Fruit fly (Drosophila melanogaster) whole organism, embryonic: ENCODE results near the gene CG42711.

ENCODE experiments used
- Asciz ChIP-seq: fragments of 200-800 bp; sonication (Bioruptor generic); optimal IDR thresholded peaks from 2 replicates; lab custom pipeline; 2017; ENCODE audit warnings: missing biosample characterization, mild to moderate bottlenecking, missing genetic modification characterization, missing genetic modification reagents
- Atf3 ChIP-seq: fragments of 200-800 bp; sonication (Bioruptor generic); optimal IDR thresholded peaks from 3 replicates; lab custom pipeline; 2016; ENCODE audit warnings: missing biosample characterization, missing genetic modification characterization
- B-H2 ChIP-seq: fragments of 200-800 bp; sonication (Bioruptor generic); optimal IDR thresholded peaks from 2 replicates; lab custom pipeline; 2018; ENCODE audit warnings: missing biosample characterization, mild to moderate bottlenecking, missing genetic modification characterization
- CG11085 ChIP-seq: fragments of 200-800 bp; sonication (Bioruptor generic); IDR thresholded peaks from 2 replicates; pipeline ENCODE4 v1.3.6; 2022; ENCODE audit warnings: missing biosample characterization, missing genetic modification characterization
- CG12942 ChIP-seq: fragments of 200-800 bp; sonication (Bioruptor generic); optimal IDR thresholded peaks from 3 replicates; lab custom pipeline; 2016; ENCODE audit warnings: missing biosample characterization, missing genetic modification characterization
- CG17385 ChIP-seq: fragments of 200-800 bp; sonication (Bioruptor generic); optimal IDR thresholded peaks from 3 replicates; lab custom pipeline; 2018; ENCODE audit warnings: missing biosample characterization, mild to moderate bottlenecking, missing genetic modification characterization
- CG17568 ChIP-seq: fragments of 200-800 bp; sonication (Bioruptor generic); optimal IDR thresholded peaks from 2 replicates; lab custom pipeline; 2018; ENCODE audit warnings: missing biosample characterization, mild to moderate bottlenecking, missing genetic modification characterization, moderate library complexity
- CG17829 ChIP-seq: fragments of 200-800 bp; optimal IDR thresholded peaks from 2 replicates; lab custom pipeline; 2019; ENCODE audit warnings: missing biosample characterization, mild to moderate bottlenecking, missing genetic modification characterization, moderate library complexity
- CG18764 ChIP-seq: fragments of 200-800 bp; sonication (Bioruptor generic); optimal IDR thresholded peaks from 3 replicates; lab custom pipeline; 2016; ENCODE audit warnings: missing biosample characterization, missing genetic modification characterization
- CG2678 ChIP-seq: fragments of 200-800 bp; sonication (Bioruptor generic); optimal IDR thresholded peaks from 3 replicates; lab custom pipeline; 2019; ENCODE audit warnings: missing biosample characterization, mild to moderate bottlenecking, missing genetic modification characterization, moderate library complexity
- CG2875 ChIP-seq: fragments of 200-800 bp; sonication (Bioruptor generic); optimal IDR thresholded peaks from 2 replicates; lab custom pipeline; 2017; ENCODE audit warnings: missing biosample characterization, mild to moderate bottlenecking, missing genetic modification characterization, missing genetic modification reagents
- CG34224 ChIP-seq: fragments of 200-800 bp; sonication (Bioruptor generic); IDR thresholded peaks from 3 replicates; pipeline ENCODE4 v1.3.6; 2022; ENCODE audit warnings: missing biosample characterization, missing genetic modification characterization; ENCODE audit not compliant: partially characterized antibody
- CG4360 ChIP-seq: fragments of 200-800 bp; sonication (Bioruptor generic); IDR thresholded peaks from 2 replicates; pipeline ENCODE4 v1.3.6; 2022; ENCODE audit warnings: missing biosample characterization, missing genetic modification characterization
- CG6272 ChIP-seq: fragments of 200-800 bp; sonication (Bioruptor generic); IDR thresholded peaks from 2 replicates; pipeline ENCODE4 v1.3.6; 2022; ENCODE audit warnings: missing biosample characterization, missing genetic modification characterization
- CG6654 ChIP-seq: fragments of 200-800 bp; sonication (Bioruptor generic); optimal IDR thresholded peaks from 2 replicates; lab custom pipeline; 2017; ENCODE audit warnings: missing biosample characterization, mild to moderate bottlenecking, missing genetic modification characterization
- CG7963 ChIP-seq: fragments of 200-800 bp; sonication (Bioruptor generic); IDR thresholded peaks from 3 replicates; pipeline ENCODE4 v1.3.6; 2022; ENCODE audit warnings: missing biosample characterization, missing genetic modification characterization; ENCODE audit not compliant: partially characterized antibody
- CG8944 ChIP-seq: fragments of 200-800 bp; sonication (Bioruptor generic); optimal IDR thresholded peaks from 3 replicates; lab custom pipeline; 2016; ENCODE audit warnings: missing biosample characterization, missing genetic modification characterization
- CG9727 ChIP-seq: fragments of 200-800 bp; sonication (Bioruptor generic); optimal IDR thresholded peaks from 3 replicates; lab custom pipeline; 2017; ENCODE audit warnings: missing biosample characterization, mild to moderate bottlenecking, missing genetic modification characterization
- CHES-1-like ChIP-seq: fragments of 200-800 bp; sonication (Bioruptor generic); optimal IDR thresholded peaks from 2 replicates; lab custom pipeline; 2016; ENCODE audit warnings: missing biosample characterization, missing genetic modification characterization
- Dfd ChIP-seq, 2 experiments: fragments of >200 bp; optimal IDR thresholded peaks; 2 replicates each; lab custom pipeline; 2017; ENCODE audit warnings: missing biosample characterization in 2 of 2, missing genetic modification characterization in 2 of 2
- E2f2 ChIP-seq: fragments of 200-800 bp; sonication (Bioruptor generic); IDR thresholded peaks from 2 replicates; pipeline ENCODE4 v1.3.6; 2022; ENCODE audit warnings: missing biosample characterization, missing genetic modification characterization
- Elba2 ChIP-seq: fragments of 200-800 bp; sonication (Bioruptor generic); optimal IDR thresholded peaks from 3 replicates; lab custom pipeline; 2016; ENCODE audit warnings: missing biosample characterization, missing genetic modification characterization
- Ets97D ChIP-seq: fragments of 200-800 bp; sonication (Bioruptor generic); optimal IDR thresholded peaks from 3 replicates; lab custom pipeline; 2016; ENCODE audit warnings: missing biosample characterization, missing genetic modification characterization
- HLH3B ChIP-seq: fragments of 200-800 bp; sonication (Bioruptor generic); IDR thresholded peaks from 2 replicates; pipeline ENCODE4 v1.3.6; 2022; ENCODE audit warnings: missing biosample characterization, missing genetic modification characterization
- HLH54F ChIP-seq: fragments of 200-800 bp; sonication (Bioruptor generic); optimal IDR thresholded peaks from 3 replicates; lab custom pipeline; 2016; ENCODE audit warnings: missing biosample characterization, missing genetic modification characterization
- HmgD ChIP-seq: fragments of 200-800 bp; sonication (Bioruptor generic); optimal IDR thresholded peaks from 3 replicates; lab custom pipeline; 2016; ENCODE audit warnings: missing biosample characterization, missing genetic modification characterization
- Mes4 ChIP-seq: fragments of 200-800 bp; sonication (Bioruptor generic); optimal IDR thresholded peaks from 2 replicates; lab custom pipeline; 2016; ENCODE audit warnings: missing biosample characterization, missing genetic modification characterization
- PHDP ChIP-seq: fragments of 200-800 bp; sonication (Bioruptor generic); optimal IDR thresholded peaks from 3 replicates; lab custom pipeline; 2018; ENCODE audit warnings: missing biosample characterization, mild to moderate bottlenecking, missing genetic modification characterization, moderate library complexity
- Ptx1 ChIP-seq: fragments of 200-800 bp; sonication (Bioruptor generic); IDR thresholded peaks from 2 replicates; pipeline ENCODE4 v1.3.6; 2022; ENCODE audit warnings: missing biosample characterization, missing genetic modification characterization
- Sin3A ChIP-seq: fragments of >200 bp; optimal IDR thresholded peaks from 2 replicates; lab custom pipeline; 2018
- Ssrp ChIP-seq: fragments of 200-800 bp; sonication (Bioruptor generic); optimal IDR thresholded peaks from 2 replicates; lab custom pipeline; 2018; ENCODE audit warnings: missing biosample characterization, mild to moderate bottlenecking, missing genetic modification characterization, moderate library complexity
- amos ChIP-seq: fragments of 200-800 bp; sonication (Bioruptor generic); IDR thresholded peaks from 2 replicates; pipeline ENCODE4 v1.3.6; 2022; ENCODE audit warnings: missing biosample characterization, missing genetic modification characterization; ENCODE audit not compliant: partially characterized antibody
- bcd ChIP-seq: fragments of 200-800 bp; sonication (Bioruptor generic); optimal IDR thresholded peaks from 2 replicates; lab custom pipeline; 2017; ENCODE audit warnings: missing biosample characterization, mild to moderate bottlenecking, missing genetic modification characterization
- bigmax ChIP-seq: fragments of 200-800 bp; sonication (Bioruptor generic); optimal IDR thresholded peaks from 2 replicates; lab custom pipeline; 2018; ENCODE audit warnings: missing biosample characterization, mild to moderate bottlenecking, missing genetic modification characterization
- caup ChIP-seq: fragments of 200-800 bp; sonication (Bioruptor generic); optimal IDR thresholded peaks from 3 replicates; lab custom pipeline; 2017; ENCODE audit warnings: missing biosample characterization, mild to moderate bottlenecking, missing genetic modification characterization, moderate library complexity; ENCODE audit not compliant: severe bottlenecking
- chif ChIP-seq, 2 experiments: fragments of 200-800 bp; sonication (Bioruptor generic); optimal IDR thresholded peaks; 3 replicates each; lab custom pipeline; 2016; ENCODE audit warnings: missing biosample characterization in 2 of 2, missing genetic modification characterization in 2 of 2
- croc ChIP-seq: fragments of 200-800 bp; sonication (Bioruptor generic); conservative IDR thresholded peaks from 3 replicates; pipeline ENCODE4 v1.3.6; 2022; ENCODE audit warnings: missing biosample characterization, missing genetic modification characterization
- dysf ChIP-seq: fragments of 200-800 bp; sonication (Bioruptor generic); IDR thresholded peaks from 3 replicates; pipeline ENCODE4 v1.3.6; 2022; ENCODE audit warnings: missing biosample characterization, missing genetic modification characterization
- gcm ChIP-seq: fragments of 200-800 bp; sonication (Bioruptor generic); optimal IDR thresholded peaks from 2 replicates; lab custom pipeline; 2019; ENCODE audit warnings: missing biosample characterization, mild to moderate bottlenecking, missing genetic modification characterization, moderate library complexity
- insv ChIP-seq, 2 experiments: fragments of 200-800 bp; sonication (Bioruptor generic); optimal IDR thresholded peaks; 3 replicates each; lab custom pipeline; 2016 to 2018; ENCODE audit warnings: missing biosample characterization in 2 of 2, missing genetic modification characterization in 2 of 2
- inv ChIP-seq: fragments of 200-800 bp; sonication (Bioruptor generic); IDR thresholded peaks from 2 replicates; pipeline ENCODE4 v1.3.6; 2022; ENCODE audit warnings: missing biosample characterization, missing genetic modification characterization; ENCODE audit not compliant: partially characterized antibody
- ken ChIP-seq: fragments of 200-800 bp; sonication (Bioruptor generic); IDR thresholded peaks from 3 replicates; pipeline ENCODE4 v1.3.6; 2022; ENCODE audit warnings: missing biosample characterization, missing genetic modification characterization
- mam ChIP-seq: fragments of 200-800 bp; sonication (Bioruptor generic); optimal IDR thresholded peaks from 3 replicates; lab custom pipeline; 2016; ENCODE audit warnings: missing biosample characterization, missing genetic modification characterization
- nau ChIP-seq: fragments of 200-800 bp; sonication (Bioruptor generic); optimal IDR thresholded peaks from 3 replicates; lab custom pipeline; 2017; ENCODE audit warnings: missing biosample characterization, mild to moderate bottlenecking, missing genetic modification characterization, missing genetic modification reagents
- org-1 ChIP-seq: fragments of 200-800 bp; sonication (Bioruptor generic); optimal IDR thresholded peaks from 2 replicates; lab custom pipeline; 2017; ENCODE audit warnings: missing biosample characterization, missing genetic modification characterization
- sna ChIP-seq: fragments of 200-800 bp; sonication (Bioruptor generic); IDR thresholded peaks from 2 replicates; pipeline ENCODE4 v1.3.6; 2022; ENCODE audit warnings: missing biosample characterization, missing genetic modification characterization; ENCODE audit not compliant: partially characterized antibody
- stwl ChIP-seq: fragments of 200-800 bp; sonication (Bioruptor generic); optimal IDR thresholded peaks from 3 replicates; lab custom pipeline; 2018; ENCODE audit warnings: missing biosample characterization, mild to moderate bottlenecking, missing genetic modification characterization, moderate library complexity
- tgo ChIP-seq: fragments of 200-800 bp; sonication (Bioruptor generic); IDR thresholded peaks from 3 replicates; pipeline ENCODE4 v1.3.6; 2022; ENCODE audit warnings: missing biosample characterization, missing genetic modification characterization
- tna ChIP-seq: fragments of 200-800 bp; sonication (Bioruptor generic); IDR thresholded peaks from 2 replicates; pipeline ENCODE4 v1.3.6; 2022; ENCODE audit warnings: missing biosample characterization, missing genetic modification characterization; ENCODE audit not compliant: partially characterized antibody
- unpg ChIP-seq: fragments of 200-800 bp; sonication (Bioruptor generic); optimal IDR thresholded peaks from 3 replicates; lab custom pipeline; 2018; ENCODE audit warnings: missing biosample characterization, mild to moderate bottlenecking, missing genetic modification characterization, moderate library complexity
- vvl ChIP-seq: fragments of 200-800 bp; sonication (Bioruptor generic); IDR thresholded peaks from 2 replicates; pipeline ENCODE4 v1.3.6; 2022; ENCODE audit warnings: missing biosample characterization, missing genetic modification characterization
- zen ChIP-seq: fragments of 200-800 bp; sonication (Bioruptor generic); optimal IDR thresholded peaks from 3 replicates; lab custom pipeline; 2018; ENCODE audit warnings: missing biosample characterization, mild to moderate bottlenecking, missing genetic modification characterization, moderate library complexity

Gene CG42711

dm6 chr2L:13881939-13882338, 49.2 kb downstream of the CG42711 start (continued):
- no peak for TF ChIP-seq CG12942 (GFP tag; lab: Kevin White, UChicago)
- TF ChIP-seq CG6272 (GFP tag; lab: Robert Waterston, UW), result no peak
- no peak for TF ChIP-seq Asciz (GFP tag; lab: Kevin White, UChicago)
- no peak for TF ChIP-seq CG11085 (GFP tag; lab: Robert Waterston, UW)
- peak; percentile 32 for TF ChIP-seq caup (GFP tag; lab: Kevin White, UChicago)
- no peak for TF ChIP-seq CG18764 (GFP tag; lab: Kevin White, UChicago)
- no peak for TF ChIP-seq E2f2 (GFP tag; lab: Robert Waterston, UW)
- TF ChIP-seq Elba2, result no peak
- TF ChIP-seq CG8944 (GFP tag; lab: Kevin White, UChicago), result no peak
- TF ChIP-seq CG17385 (GFP tag; lab: Kevin White, UChicago), result no peak
- peak; percentile 56 for TF ChIP-seq PHDP (tag; lab: Kevin White, UChicago)
- no peak for TF ChIP-seq CG2875 (GFP tag; lab: Kevin White, UChicago)
- TF ChIP-seq chif (GFP tag; optimal IDR thresholded peaks at IDR 0.05; lab: Kevin White, UChicago), result no peak
- no peak for TF ChIP-seq croc
- TF ChIP-seq amos, result no peak
- TF ChIP-seq tgo, result no peak
- no peak for TF ChIP-seq nau (GFP tag; lab: Kevin White, UChicago)
- no peak for TF ChIP-seq Sin3A
- TF ChIP-seq gcm (GFP tag; lab: Kevin White, UChicago), result no peak
- TF ChIP-seq CG6654 (GFP tag; lab: Kevin White, UChicago), result no peak
- no peak for TF ChIP-seq Ssrp
- no peak for TF ChIP-seq HmgD (GFP tag; lab: Kevin White, UChicago)
- TF ChIP-seq CG17829 (tag; lab: Kevin White, UChicago), result no peak
- no peak for TF ChIP-seq Mes4
- no peak for TF ChIP-seq CG7963
- no peak for TF ChIP-seq dysf (GFP tag; lab: Robert Waterston, UW)
- TF ChIP-seq CHES-1-like (GFP tag; lab: Kevin White, UChicago), result peak; percentile 38
- TF ChIP-seq Ptx1 (GFP tag; lab: Robert Waterston, UW), result no peak
- TF ChIP-seq Dfd (GFP tag; optimal IDR thresholded peaks at IDR 0.05; lab: Kevin White, UChicago), result no peak
- peak; percentile 24 for TF ChIP-seq HLH54F (GFP tag; lab: Kevin White, UChicago)
- no peak for TF ChIP-seq CG4360 (GFP tag; lab: Robert Waterston, UW)
- TF ChIP-seq inv (GFP tag; lab: Robert Waterston, UW), result no peak
- no peak for TF ChIP-seq zen (tag; lab: Kevin White, UChicago)
- TF ChIP-seq bcd (GFP tag; lab: Kevin White, UChicago), result peak; percentile 8
- TF ChIP-seq vvl (GFP tag; lab: Robert Waterston, UW), result no peak
- no peak for TF ChIP-seq HLH3B (GFP tag; lab: Robert Waterston, UW)
- TF ChIP-seq CG2678 (tag; lab: Kevin White, UChicago), result peak; percentile 54
- TF ChIP-seq Atf3 (GFP tag; lab: Kevin White, UChicago), result no peak
- TF ChIP-seq tna (GFP tag; lab: Robert Waterston, UW), result no peak
- no peak for TF ChIP-seq CG34224 (GFP tag; lab: Robert Waterston, UW)
- no peak for TF ChIP-seq CG9727
- TF ChIP-seq org-1 (GFP tag; lab: Kevin White, UChicago), result no peak
- no peak for TF ChIP-seq stwl (tag; lab: Kevin White, UChicago)
- TF ChIP-seq sna (GFP tag; lab: Robert Waterston, UW), result no peak
- TF ChIP-seq mam (GFP tag; lab: Kevin White, UChicago), result peak; percentile 35
- no peak for TF ChIP-seq Ets97D (GFP tag; lab: Kevin White, UChicago)
- TF ChIP-seq bigmax (GFP tag; lab: Kevin White, UChicago), result no peak
- no peak for TF ChIP-seq ken (GFP tag; lab: Robert Waterston, UW)
- no peak for TF ChIP-seq insv (GFP tag; optimal IDR thresholded peaks at IDR 0.05; lab: Kevin White, UChicago)
- TF ChIP-seq CG17568 (GFP tag; lab: Kevin White, UChicago), result peak; percentile 22
- TF ChIP-seq unpg (GFP tag; lab: Kevin White, UChicago), result no peak
- TF ChIP-seq B-H2 (GFP tag; lab: Kevin White, UChicago), result peak; percentile 54
